Fruit fly (Drosophila melanogaster): Measurements from ENCODE around the gene CG13073.
A peak's percentile ranks its signal among the peaks of the same experiment; 100 is the strongest.

CG13073 gene

DNA sequence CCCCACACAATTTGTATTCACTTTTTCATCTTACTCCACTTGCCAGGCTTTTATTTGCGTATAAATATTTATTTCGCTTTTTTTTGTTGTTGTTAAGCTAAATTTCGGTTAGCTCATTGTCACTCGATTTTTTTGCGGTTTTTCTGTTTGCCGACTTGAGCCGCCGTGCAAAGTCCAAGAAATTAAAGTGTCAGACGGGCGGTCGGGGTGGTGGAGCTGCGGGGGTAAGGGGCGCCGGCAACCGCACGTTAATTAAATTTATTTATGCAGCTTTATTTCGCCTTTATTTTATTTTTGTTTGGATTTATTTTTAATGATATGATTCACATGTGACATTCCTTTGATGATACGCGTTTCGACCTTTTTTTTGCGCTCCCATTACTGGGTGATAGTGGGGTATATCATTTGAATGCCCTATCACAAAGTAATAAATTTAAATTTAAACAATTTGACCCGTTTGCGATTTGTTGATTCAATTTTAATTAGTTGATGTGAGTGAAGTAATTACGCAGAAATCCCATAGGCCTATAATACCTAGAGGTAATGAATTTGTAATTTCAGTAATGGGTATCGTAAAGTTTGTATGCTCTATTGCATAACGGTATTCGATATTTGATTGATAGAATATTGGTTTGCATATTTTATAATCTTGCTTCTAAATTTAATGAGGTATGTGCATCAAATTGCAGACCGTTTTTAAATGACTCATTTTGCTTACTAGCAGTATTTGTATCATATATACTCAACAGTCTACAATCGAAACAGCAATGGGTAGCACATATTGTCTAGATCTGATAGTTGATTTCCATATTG is 51.5 kb downstream of the CG13073 start (continued):
- TF ChIP-seq Sox100B (GFP tag; optimal IDR thresholded peaks at IDR 0.05) (no peak), tin (GFP tag; optimal IDR thresholded peaks at IDR 0.05) (peak; percentile 22), lmd (GFP tag; IDR thresholded peaks at IDR 0.05) (peak; percentile 58), CG9727 (GFP tag; optimal IDR thresholded peaks at IDR 0.05) (peak; percentile 31), CG31365 (tag; optimal IDR thresholded peaks at IDR 0.05) (no peak), Ravus (GFP tag; IDR thresholded peaks at IDR 0.05) (no peak), gsb (GFP tag; IDR thresholded peaks at IDR 0.05) (no peak), jumu (GFP tag; optimal IDR thresholded peaks at IDR 0.05) (peak; percentile 5), maf-S (GFP tag; optimal IDR thresholded peaks at IDR 0.05) (peak; percentile 31), mam (GFP tag; optimal IDR thresholded peaks at IDR 0.05) (peak; percentile 65), ham (GFP tag; IDR thresholded peaks at IDR 0.05) (no peak), Camta (GFP tag; optimal IDR thresholded peaks at IDR 0.05) (peak; percentile 46), Nf-YC (tag; optimal IDR thresholded peaks at IDR 0.05) (no peak), Dek (tag; optimal IDR thresholded peaks at IDR 0.05) (peak; percentile 9), Awh (GFP tag; IDR thresholded peaks at IDR 0.05) (0 out of 2 replicates have a peak, but pooled peaks have one; percentile 25), hbn (GFP tag; IDR thresholded peaks at IDR 0.05; ENCODE audit: partially characterized antibody) (no peak), Doc2 (GFP tag; IDR thresholded peaks at IDR 0.05) (no peak), CG4404 (GFP tag; IDR thresholded peaks at IDR 0.05) (peak; percentile 41; the same call in 1 of the 2 replicates), mld (GFP tag; IDR thresholded peaks at IDR 0.05; ENCODE audit: partially characterized antibody) (no peak), CG5180 (GFP tag; optimal IDR thresholded peaks at IDR 0.05) (no peak), Vsx1 (GFP tag; optimal IDR thresholded peaks at IDR 0.05) (no peak), chif (GFP tag; optimal IDR thresholded peaks at IDR 0.05) (peak in 1 of 2 experiments; percentile 36), dan (GFP tag; IDR thresholded peaks at IDR 0.05) (no peak), psq (GFP tag; optimal IDR thresholded peaks at IDR 0.05) (no peak), lbe (GFP tag; optimal IDR thresholded peaks at IDR 0.05) (peak; percentile 57), CG9876 (GFP tag; optimal IDR thresholded peaks at IDR 0.05) (no peak), Trl (optimal IDR thresholded peaks at IDR 0.05) (no peak), Trl (GFP tag; optimal IDR thresholded peaks at IDR 0.05) (peak; percentile 37), peb (GFP tag; IDR thresholded peaks at IDR 0.05) (no peak), CG13287 (GFP tag; IDR thresholded peaks at IDR 0.05; ENCODE audit: partially characterized antibody) (no peak), PHDP (tag; optimal IDR thresholded peaks at IDR 0.05) (peak; percentile 34), D19B (GFP tag; optimal IDR thresholded peaks at IDR 0.05) (peak; percentile 90), tx (GFP tag; optimal IDR thresholded peaks at IDR 0.05) (peak; percentile 22), bowl (GFP tag; IDR thresholded peaks at IDR 0.05) (no peak), CG10654 (GFP tag; optimal IDR thresholded peaks at IDR 0.05) (no peak), CG7928 (GFP tag; optimal IDR thresholded peaks at IDR 0.05) (peak; percentile 18), CG8388 (GFP tag; optimal IDR thresholded peaks at IDR 0.05) (no peak), tgo (GFP tag; IDR thresholded peaks at IDR 0.05) (peak; percentile 19; the same call in 1 of the 3 replicates), CG3163 (GFP tag; optimal IDR thresholded peaks at IDR 0.05) (peak; percentile 3), NfI (GFP tag; optimal IDR thresholded peaks at IDR 0.05) (peak; percentile 38), Hr3 (GFP tag; optimal IDR thresholded peaks at IDR 0.05) (peak; percentile 29), zen (tag; optimal IDR thresholded peaks at IDR 0.05) (no peak), da (GFP tag; optimal IDR thresholded peaks at IDR 0.05) (no peak), tio (GFP tag; optimal IDR thresholded peaks at IDR 0.05) (peak; percentile 66), amos (GFP tag; IDR thresholded peaks at IDR 0.05; ENCODE audit: partially characterized antibody) (no peak), pita (GFP tag; optimal IDR thresholded peaks at IDR 0.05) (no peak), Bteb2 (GFP tag; optimal IDR thresholded peaks at IDR 0.05) (peak; percentile 68), Six4 (GFP tag; optimal IDR thresholded peaks at IDR 0.05) (no peak), CG8924 (tag; optimal IDR thresholded peaks at IDR 0.05) (peak; percentile 36), Asciz (GFP tag; optimal IDR thresholded peaks at IDR 0.05) (peak; percentile 2)

Data from whole organism, embryonic.